Fruit fly (Drosophila melanogaster): Measurements from ENCODE around the gene CG14856.

DNA sequence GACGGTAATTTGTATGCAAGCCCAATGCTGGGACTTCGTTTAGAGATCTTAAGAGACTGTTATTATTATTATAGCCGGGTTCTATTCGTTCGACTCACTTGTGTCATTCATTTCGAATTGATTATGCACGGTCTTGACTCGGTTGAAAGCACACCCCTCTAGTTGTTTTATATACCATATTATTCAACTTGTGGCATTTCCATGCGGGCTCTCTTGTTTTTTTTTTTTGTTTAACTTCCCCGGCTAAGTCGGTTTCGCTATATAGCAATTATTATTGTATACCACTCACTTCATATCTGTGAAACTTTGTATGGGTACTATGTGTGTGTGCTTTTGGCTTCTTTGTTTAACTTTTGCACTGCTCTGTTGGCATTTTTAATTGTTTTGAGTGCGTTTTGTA, 47.8 kb upstream of the CG14856 start, which contains the start of gene smp-30:
- no peak for TF ChIP-seq D1 (tag; optimal IDR thresholded peaks at IDR 0.05)
- no peak for TF ChIP-seq CG32121 (GFP tag; IDR thresholded peaks at IDR 0.05)
- no peak for TF ChIP-seq Pif1B (GFP tag; optimal IDR thresholded peaks at IDR 0.05)
- no peak for TF ChIP-seq CG14655 (GFP tag; optimal IDR thresholded peaks at IDR 0.05)
- no peak for TF ChIP-seq CG9948 (tag; optimal IDR thresholded peaks at IDR 0.05)
- no peak for TF ChIP-seq EcR (GFP tag; optimal IDR thresholded peaks at IDR 0.05)

All from whole organism, pupa.